Worm (Caenorhabditis elegans): ENCODE results near the gene F54H12.4.

F54H12.4 gene

DNA sequence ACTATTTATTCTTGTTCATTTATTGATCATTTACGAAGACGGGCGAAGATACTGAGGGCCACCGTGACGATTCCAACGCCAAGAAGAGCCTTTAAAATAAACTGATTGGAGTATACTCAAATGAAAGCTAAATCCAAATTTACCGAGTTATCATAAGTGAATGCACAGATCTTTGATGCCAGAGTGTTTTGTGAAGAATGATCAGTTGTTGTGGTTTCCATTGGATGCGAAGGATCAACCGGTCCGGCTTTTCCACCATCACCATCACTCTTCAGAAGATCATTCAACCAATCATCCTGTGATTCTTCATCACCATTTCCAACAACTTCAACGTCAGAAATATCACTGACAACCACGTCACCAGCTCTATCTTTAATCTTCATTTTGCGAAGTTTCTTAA is 14.7 kb upstream of the F54H12.4 start (continued):
- TF ChIP-seq let-607 (tag; optimal IDR thresholded peaks at IDR 0.05), result no peak
- no peak for TF ChIP-seq bed-2 (GFP tag; IDR thresholded peaks at IDR 0.05)
- no peak for TF ChIP-seq sdz-38 (tag; optimal IDR thresholded peaks at IDR 0.05)
- TF ChIP-seq nhr-27 (tag; optimal IDR thresholded peaks at IDR 0.05), result no peak
- no peak for TF ChIP-seq nhr-80 (tag; optimal IDR thresholded peaks at IDR 0.05)
- no peak for TF ChIP-seq aptf-3 (GFP tag; IDR thresholded peaks at IDR 0.05)
- no peak for TF ChIP-seq lag-1 (GFP tag; IDR thresholded peaks at IDR 0.05)
- no peak for TF ChIP-seq F57C9.4 (tag; optimal IDR thresholded peaks at IDR 0.05)
- TF ChIP-seq dpff-1 (tag; optimal IDR thresholded peaks at IDR 0.05), result no peak
- TF ChIP-seq hsf-1 (GFP tag; IDR thresholded peaks at IDR 0.05), result 0 out of 2 replicates have a peak, but pooled peaks have one; percentile 32
- no peak for TF ChIP-seq ztf-26 (tag; optimal IDR thresholded peaks at IDR 0.05)
- no peak for TF ChIP-seq Y53G8AR.9 (GFP tag; conservative IDR thresholded peaks at IDR 0.05)
- TF ChIP-seq mxl-1 (tag; optimal IDR thresholded peaks at IDR 0.05), result no peak
- TF ChIP-seq ekl-4 (GFP tag; IDR thresholded peaks at IDR 0.05), result peak; percentile 36; the same call in 1 of the 2 replicates
- TF ChIP-seq T07F8.4 (tag; optimal IDR thresholded peaks at IDR 0.05), result no peak
- no peak for TF ChIP-seq Y53F4B.3 (GFP tag; IDR thresholded peaks at IDR 0.05)
- TF ChIP-seq snpc-1.1 (tag; optimal IDR thresholded peaks at IDR 0.05; ENCODE audit: insufficient read depth), result no peak
- 0 out of 2 replicates have a peak, but pooled peaks have one; percentile 52 for TF ChIP-seq K11D2.4 (GFP tag; IDR thresholded peaks at IDR 0.05)
- no peak for TF ChIP-seq mes-4 (tag; optimal IDR thresholded peaks at IDR 0.05)
- no peak for TF ChIP-seq dpl-1 (GFP tag; optimal IDR thresholded peaks at IDR 0.05)
- TF ChIP-seq K12H6.12 (tag; optimal IDR thresholded peaks at IDR 0.05), result no peak
- TF ChIP-seq B0336.3 (GFP tag; IDR thresholded peaks at IDR 0.05), result no peak
- TF ChIP-seq egrh-3 (GFP tag; IDR thresholded peaks at IDR 0.05), result no peak
- TF ChIP-seq ccch-3 (GFP tag; optimal IDR thresholded peaks at IDR 0.05), result no peak
- no peak for TF ChIP-seq egl-44 (GFP tag; IDR thresholded peaks at IDR 0.05)
- no peak for TF ChIP-seq ztf-6 (GFP tag; IDR thresholded peaks at IDR 0.05)
- no peak for TF ChIP-seq ztf-18 (tag; optimal IDR thresholded peaks at IDR 0.05)
- TF ChIP-seq hmg-20 (GFP tag; IDR thresholded peaks at IDR 0.05), result no peak
- no peak for TF ChIP-seq ceh-27 (GFP tag; optimal IDR thresholded peaks at IDR 0.05)
- no peak for TF ChIP-seq rec-8 (tag; optimal IDR thresholded peaks at IDR 0.05)

DNA sequence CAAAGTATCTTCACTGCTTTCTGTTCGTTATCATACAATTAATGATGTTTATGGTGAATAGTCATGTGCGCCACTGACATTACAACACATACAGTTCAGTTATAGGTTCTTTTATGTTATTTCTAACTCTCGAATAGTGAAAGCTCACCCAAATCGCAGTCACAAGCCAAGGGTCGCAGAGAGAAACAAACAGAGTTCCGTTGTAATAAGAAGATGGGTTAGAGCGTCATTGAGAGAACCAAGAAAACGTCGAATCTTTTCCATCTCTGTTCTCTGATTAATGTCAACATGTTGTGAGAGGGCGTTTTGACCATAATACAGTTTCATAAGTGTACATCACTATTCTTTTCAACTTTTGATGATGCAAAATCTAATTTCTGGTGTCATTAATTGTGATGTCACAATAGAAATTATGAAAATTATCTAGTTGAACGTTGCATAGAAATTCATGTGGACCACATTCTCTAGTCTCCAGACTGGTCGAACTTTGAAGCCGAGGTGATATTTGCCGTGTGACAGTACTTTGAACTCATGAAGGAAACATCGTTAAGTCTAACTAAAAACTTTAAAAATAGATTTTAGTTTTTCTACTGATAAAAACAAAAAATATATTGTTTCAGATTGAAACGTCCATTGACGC is 11.5 kb upstream of the F54H12.4 start:
- TF ChIP-seq nfyb-1 (GFP tag; IDR thresholded peaks at IDR 0.05) (peak; percentile 40; the same call in 1 of the 2 replicates), cebp-1 (GFP tag; IDR thresholded peaks at IDR 0.05) (no peak), cebp-1 (tag; optimal IDR thresholded peaks at IDR 0.05) (peak; percentile 44), nhr-80 (tag; optimal IDR thresholded peaks at IDR 0.05) (peak; percentile 26), rpc-1 (optimal IDR thresholded peaks at IDR 0.05) (no peak), rpc-1 (tag; optimal IDR thresholded peaks at IDR 0.05) (no peak), B0336.3 (GFP tag; IDR thresholded peaks at IDR 0.05) (peak; percentile 24; the same call in 1 of the 2 replicates), mcd-1 (GFP tag; IDR thresholded peaks at IDR 0.05) (peak; percentile 15; the same call in 1 of the 2 replicates), tlf-1 (GFP tag; optimal IDR thresholded peaks at IDR 0.05) (peak; percentile 10), atf-7 (tag; optimal IDR thresholded peaks at IDR 0.05) (no peak), egl-18 (GFP tag; IDR thresholded peaks at IDR 0.05) (no peak), ceh-40 (GFP tag; IDR thresholded peaks at IDR 0.05) (no peak), lsl-1 (GFP tag; optimal IDR thresholded peaks at IDR 0.05) (peak; percentile 6), unc-62 (GFP tag; optimal IDR thresholded peaks at IDR 0.05) (peak; percentile 3), pha-4 (tag; optimal IDR thresholded peaks at IDR 0.05) (peak; percentile 65), ets-4 (GFP tag; optimal IDR thresholded peaks at IDR 0.05) (peak; percentile 61), attf-5 (GFP tag; optimal IDR thresholded peaks at IDR 0.05) (peak; percentile 26), ztf-25 (GFP tag; IDR thresholded peaks at IDR 0.05) (no peak)
